Fruit fly (Drosophila melanogaster) whole organism, embryonic: ENCODE measurements around the gene nAChRalpha3.

Experiments used
- ATbp ChIP-seq: fragments of 200-800 bp; sonication (Bioruptor generic); optimal IDR thresholded peaks from 2 replicates; lab custom pipeline; 2017; ENCODE audit warnings: missing biosample characterization, mild to moderate bottlenecking, missing genetic modification characterization, missing genetic modification reagents
- Abd-B ChIP-seq: fragments of 200-800 bp; sonication (Bioruptor generic); optimal IDR thresholded peaks from 2 replicates; lab custom pipeline; 2018; ENCODE audit warnings: missing biosample characterization, mild to moderate bottlenecking, missing genetic modification characterization, moderate library complexity
- Bgb ChIP-seq: fragments of 200-800 bp; sonication (Bioruptor generic); IDR thresholded peaks from 2 replicates; pipeline ENCODE4 v1.3.6; 2022; ENCODE audit warnings: missing biosample characterization, missing genetic modification characterization; ENCODE audit not compliant: partially characterized antibody
- CG10654 ChIP-seq: fragments of 200-800 bp; sonication (Bioruptor generic); optimal IDR thresholded peaks from 2 replicates; lab custom pipeline; 2016; ENCODE audit warnings: missing biosample characterization, missing genetic modification characterization
- CG1233 ChIP-seq: fragments of 200-800 bp; sonication (Bioruptor generic); optimal IDR thresholded peaks from 4 replicates; lab custom pipeline; 2018; ENCODE audit warnings: missing biosample characterization, mild to moderate bottlenecking, missing genetic modification characterization
- CG13287 ChIP-seq: fragments of 200-800 bp; sonication (Bioruptor generic); IDR thresholded peaks from 2 replicates; pipeline ENCODE4 v1.3.6; 2022; ENCODE audit warnings: missing biosample characterization, missing genetic modification characterization; ENCODE audit not compliant: partially characterized antibody
- CG14710 ChIP-seq: fragments of 200-800 bp; sonication (Bioruptor generic); optimal IDR thresholded peaks from 3 replicates; lab custom pipeline; 2019; ENCODE audit warnings: missing biosample characterization, mild to moderate bottlenecking, missing genetic modification characterization, moderate library complexity
- CG15479 ChIP-seq: fragments of 200-800 bp; sonication (Bioruptor generic); optimal IDR thresholded peaks from 3 replicates; lab custom pipeline; 2019; ENCODE audit warnings: missing biosample characterization, mild to moderate bottlenecking, missing genetic modification characterization, moderate library complexity
- CG17385 ChIP-seq: fragments of 200-800 bp; sonication (Bioruptor generic); optimal IDR thresholded peaks from 3 replicates; lab custom pipeline; 2018; ENCODE audit warnings: missing biosample characterization, mild to moderate bottlenecking, missing genetic modification characterization
- CG17802 ChIP-seq: fragments of 200-800 bp; sonication (Bioruptor generic); optimal IDR thresholded peaks from 2 replicates; lab custom pipeline; 2018; ENCODE audit warnings: missing biosample characterization, mild to moderate bottlenecking, missing genetic modification characterization, moderate library complexity
- CG32532 ChIP-seq: fragments of 200-800 bp; sonication (Bioruptor generic); IDR thresholded peaks from 2 replicates; pipeline ENCODE4 v1.3.6; 2022; ENCODE audit warnings: missing biosample characterization, missing genetic modification characterization
- CG33557 ChIP-seq: fragments of 200-800 bp; sonication (Bioruptor generic); optimal IDR thresholded peaks from 2 replicates; lab custom pipeline; 2019; ENCODE audit warnings: missing biosample characterization, mild to moderate bottlenecking, missing genetic modification characterization, moderate library complexity
- CG34422 ChIP-seq: fragments of 200-800 bp; sonication (Bioruptor generic); IDR thresholded peaks from 3 replicates; pipeline ENCODE4 v1.3.6; 2022; ENCODE audit warnings: missing biosample characterization, missing genetic modification characterization
- CG4854 ChIP-seq: fragments of 200-800 bp; sonication (Bioruptor generic); optimal IDR thresholded peaks from 2 replicates; lab custom pipeline; 2016; ENCODE audit warnings: missing biosample characterization, missing genetic modification characterization, inconsistent platforms
- CG6683 ChIP-seq: fragments of 200-800 bp; sonication (Bioruptor generic); optimal IDR thresholded peaks from 2 replicates; lab custom pipeline; 2017; ENCODE audit warnings: missing biosample characterization, mild to moderate bottlenecking, missing genetic modification characterization, missing genetic modification reagents
- CG6854 ChIP-seq: fragments of 200-800 bp; sonication (Bioruptor generic); optimal IDR thresholded peaks from 3 replicates; lab custom pipeline; 2017; ENCODE audit warnings: missing biosample characterization, mild to moderate bottlenecking, missing genetic modification characterization
- CG8478 ChIP-seq: fragments of >200 bp; optimal IDR thresholded peaks from 2 replicates; lab custom pipeline; 2018
- CG8924 ChIP-seq: fragments of 200-800 bp; optimal IDR thresholded peaks from 3 replicates; lab custom pipeline; 2019; ENCODE audit warnings: missing biosample characterization, mild to moderate bottlenecking, missing genetic modification characterization, moderate library complexity
- CG9609 ChIP-seq: fragments of 200-800 bp; sonication (Bioruptor generic); optimal IDR thresholded peaks from 3 replicates; lab custom pipeline; 2016; ENCODE audit warnings: missing biosample characterization, missing genetic modification characterization
- CHES-1-like ChIP-seq: fragments of 200-800 bp; sonication (Bioruptor generic); optimal IDR thresholded peaks from 2 replicates; lab custom pipeline; 2016; ENCODE audit warnings: missing biosample characterization, missing genetic modification characterization
- Chrac-16 ChIP-seq: fragments of 200-800 bp; sonication (Bioruptor generic); optimal IDR thresholded peaks from 3 replicates; lab custom pipeline; 2016; ENCODE audit warnings: missing biosample characterization, missing genetic modification characterization
- Dll ChIP-seq: fragments of 200-800 bp; sonication (Bioruptor generic); IDR thresholded peaks from 4 replicates; pipeline ENCODE4 v1.3.6; 2022; ENCODE audit warnings: missing biosample characterization, missing genetic modification characterization; ENCODE audit not compliant: partially characterized antibody
- Dp ChIP-seq: fragments of 200-800 bp; sonication (Bioruptor generic); optimal IDR thresholded peaks from 2 replicates; lab custom pipeline; 2018; ENCODE audit warnings: missing biosample characterization, mild to moderate bottlenecking, missing genetic modification characterization, moderate library complexity
- Drgx ChIP-seq: fragments of 200-800 bp; sonication (Bioruptor generic); IDR thresholded peaks from 2 replicates; pipeline ENCODE4 v1.3.6; 2022; ENCODE audit warnings: missing biosample characterization, missing genetic modification characterization
- E2f2 ChIP-seq: fragments of 200-800 bp; sonication (Bioruptor generic); IDR thresholded peaks from 2 replicates; pipeline ENCODE4 v1.3.6; 2022; ENCODE audit warnings: missing biosample characterization, missing genetic modification characterization
- Elba2 ChIP-seq: fragments of 200-800 bp; sonication (Bioruptor generic); optimal IDR thresholded peaks from 3 replicates; lab custom pipeline; 2016; ENCODE audit warnings: missing biosample characterization, missing genetic modification characterization
- HLH4C ChIP-seq: fragments of 200-800 bp; sonication (Bioruptor generic); IDR thresholded peaks from 3 replicates; pipeline ENCODE4 v1.3.6; 2022; ENCODE audit warnings: missing biosample characterization, missing genetic modification characterization; ENCODE audit not compliant: partially characterized antibody
- MESR4 ChIP-seq: fragments of 200-800 bp; sonication (Bioruptor generic); optimal IDR thresholded peaks from 2 replicates; lab custom pipeline; 2018; ENCODE audit warnings: missing biosample characterization, mild to moderate bottlenecking, missing genetic modification characterization, moderate library complexity
- Med ChIP-seq: fragments of 200-800 bp; sonication (Bioruptor generic); peaks from one replicate; lab custom pipeline; 2016; ENCODE audit warnings: missing biosample characterization, missing genetic modification characterization, mild to moderate bottlenecking, inconsistent platforms, moderate library complexity
- Pdp1 ChIP-seq, 2 experiments: fragments of 200-800 bp; sonication (Bioruptor generic); optimal IDR thresholded peaks; 3 replicates each; lab custom pipeline; 2016; ENCODE audit warnings: missing biosample characterization in 2 of 2, missing genetic modification characterization in 2 of 2, mild to moderate bottlenecking in 1 of 2, moderate library complexity in 1 of 2
- Rx ChIP-seq: fragments of 200-800 bp; sonication (Bioruptor generic); IDR thresholded peaks from 2 replicates; pipeline ENCODE4 v1.3.6; 2022; ENCODE audit warnings: missing biosample characterization, missing genetic modification characterization
- Sin3A ChIP-seq: fragments of >200 bp; optimal IDR thresholded peaks from 2 replicates; lab custom pipeline; 2018
- Sry-δ ChIP-seq: fragments of 200-800 bp; sonication (Bioruptor generic); optimal IDR thresholded peaks from 2 replicates; lab custom pipeline; 2016; ENCODE audit warnings: missing biosample characterization, missing genetic modification characterization
- YL-1 ChIP-seq: fragments of 200-800 bp; sonication (Bioruptor generic); optimal IDR thresholded peaks from 3 replicates; lab custom pipeline; 2017; ENCODE audit warnings: missing biosample characterization, mild to moderate bottlenecking, missing genetic modification characterization
- ap ChIP-seq: fragments of 200-800 bp; sonication (Bioruptor generic); IDR thresholded peaks from 2 replicates; pipeline ENCODE4 v1.3.6; 2022; ENCODE audit warnings: missing biosample characterization, missing genetic modification characterization
- cato ChIP-seq: fragments of 200-800 bp; sonication (Bioruptor generic); optimal IDR thresholded peaks from 2 replicates; lab custom pipeline; 2016; ENCODE audit warnings: missing biosample characterization, missing genetic modification characterization, borderline replicate concordance
- cg ChIP-seq: fragments of 200-800 bp; sonication (Bioruptor generic); optimal IDR thresholded peaks from 3 replicates; lab custom pipeline; 2019; ENCODE audit warnings: missing biosample characterization, mild to moderate bottlenecking, missing genetic modification characterization, moderate library complexity
- danr ChIP-seq: fragments of 200-800 bp; sonication (Bioruptor generic); IDR thresholded peaks from 2 replicates; pipeline ENCODE4 v1.3.6; 2022; ENCODE audit warnings: missing biosample characterization, missing genetic modification characterization
- dm ChIP-seq: fragments of 200-800 bp; sonication (Bioruptor generic); optimal IDR thresholded peaks from 3 replicates; lab custom pipeline; 2016; ENCODE audit warnings: missing biosample characterization, missing genetic modification characterization
- dmrt11E ChIP-seq: fragments of 200-800 bp; sonication (Bioruptor generic); optimal IDR thresholded peaks from 3 replicates; lab custom pipeline; 2018; ENCODE audit warnings: missing biosample characterization, mild to moderate bottlenecking, missing genetic modification characterization, moderate library complexity
- dpn ChIP-seq, 2 experiments: fragments of 200-800 bp; sonication (Bioruptor generic); optimal IDR thresholded peaks; 3 replicates each; lab custom pipeline; 2016; ENCODE audit warnings: missing biosample characterization in 2 of 2, missing genetic modification characterization in 2 of 2
- ftz-f1 ChIP-seq: fragments of 200-800 bp; sonication (Bioruptor generic); optimal IDR thresholded peaks from 2 replicates; lab custom pipeline; 2016; ENCODE audit warnings: missing biosample characterization, missing genetic modification characterization
- grn ChIP-seq: fragments of 200-800 bp; sonication (Bioruptor generic); optimal IDR thresholded peaks from 3 replicates; lab custom pipeline; 2017; ENCODE audit warnings: missing biosample characterization, missing genetic modification characterization
- lola ChIP-seq, 3 experiments: fragments of >200 bp in 2 of 3; fragments of 200-800 bp in 1 of 3; sonication (Bioruptor generic) in 1 of 3; optimal IDR thresholded peaks; 2 replicates each; lab custom pipeline; 2017 to 2019; ENCODE audit warnings: missing biosample characterization in 3 of 3, missing genetic modification characterization in 3 of 3, mild to moderate bottlenecking in 1 of 3, moderate library complexity in 1 of 3
- mam ChIP-seq: fragments of 200-800 bp; sonication (Bioruptor generic); optimal IDR thresholded peaks from 3 replicates; lab custom pipeline; 2016; ENCODE audit warnings: missing biosample characterization, missing genetic modification characterization
- pzg ChIP-seq: fragments of 200-800 bp; sonication (Bioruptor generic); optimal IDR thresholded peaks from 3 replicates; lab custom pipeline; 2018; ENCODE audit warnings: missing biosample characterization, mild to moderate bottlenecking, missing genetic modification characterization, moderate library complexity
- so ChIP-seq: fragments of 200-800 bp; sonication (Bioruptor generic); IDR thresholded peaks from 3 replicates; pipeline ENCODE4 v1.3.6; 2022; ENCODE audit warnings: missing biosample characterization, missing genetic modification characterization

The nAChRalpha3 gene

dm6 chrX:8407124-8407775, 40.3 kb upstream of the nAChRalpha3 start, which contains the start of gene PIG-T (continued):
- no peak for TF ChIP-seq cato (GFP tag; lab: Kevin White, UChicago)
- TF ChIP-seq mam = no peak
- peak; percentile 82 for TF ChIP-seq pzg (GFP tag; lab: Kevin White, UChicago)
- TF ChIP-seq CG6683 = no peak
- TF ChIP-seq Sry-δ (GFP tag; lab: Kevin White, UChicago) = peak; percentile 78
- TF ChIP-seq CG13287 (GFP tag; lab: Robert Waterston, UW) = peak; percentile 44; the same call in 1 of the 2 replicates
- peak; percentile 48; the same call in 1 of the 2 replicates for TF ChIP-seq Bgb (GFP tag; lab: Robert Waterston, UW)
- no peak for TF ChIP-seq dmrt11E (tag; lab: Kevin White, UChicago)
- TF ChIP-seq CG33557 (GFP tag; lab: Kevin White, UChicago) = no peak
- TF ChIP-seq danr = no peak
- TF ChIP-seq Pdp1 (GFP tag; optimal IDR thresholded peaks at IDR 0.05; lab: Kevin White, UChicago) = peak in 1 of 2 experiments; percentile 66
- no peak for TF ChIP-seq HLH4C (GFP tag; lab: Robert Waterston, UW)
- TF ChIP-seq CHES-1-like (GFP tag; lab: Kevin White, UChicago) = peak; percentile 32
- peak; percentile 80 for TF ChIP-seq E2f2 (GFP tag; lab: Robert Waterston, UW)
- TF ChIP-seq CG4854 (GFP tag; lab: Kevin White, UChicago) = no peak
- TF ChIP-seq MESR4 (GFP tag; lab: Kevin White, UChicago) = peak; percentile 50
- TF ChIP-seq CG14710 (tag; lab: Kevin White, UChicago) = peak; percentile 9
- no peak for TF ChIP-seq grn (GFP tag; lab: Kevin White, UChicago)
- peak in 1 of 2 experiments; percentile 30 for TF ChIP-seq dpn (GFP tag; optimal IDR thresholded peaks at IDR 0.05; lab: Kevin White, UChicago)
- peak; percentile 74 for TF ChIP-seq Dp (GFP tag; lab: Kevin White, UChicago)
- no peak for TF ChIP-seq ap (GFP tag; lab: Robert Waterston, UW)
- TF ChIP-seq CG10654 (GFP tag; lab: Kevin White, UChicago) = no peak
- TF ChIP-seq CG9609 (GFP tag; lab: Kevin White, UChicago) = no peak

dm6 chrX:8399019-8399623, 32.2 kb upstream of the nAChRalpha3 start:
- TF ChIP-seq Abd-B (no peak), so (GFP tag; lab: Robert Waterston, UW) (no peak), YL-1 (GFP tag; lab: Kevin White, UChicago) (peak; percentile 33), dm (GFP tag; lab: Kevin White, UChicago) (no peak), pzg (GFP tag; lab: Kevin White, UChicago) (no peak), CG34422 (peak; percentile 46; the same call in 1 of the 3 replicates), cg (GFP tag; lab: Kevin White, UChicago) (peak; percentile 97), ftz-f1 (GFP tag; lab: Kevin White, UChicago) (no peak), Med (GFP tag; lab: Kevin White, UChicago) (peak; percentile 50), mam (no peak), MESR4 (GFP tag; lab: Kevin White, UChicago) (peak; percentile 49), CG17802 (no peak), Drgx (0 out of 2 replicates have a peak, but pooled peaks have one; percentile 30), CG8924 (tag; lab: Kevin White, UChicago) (no peak), ATbp (GFP tag; lab: Kevin White, UChicago) (no peak), Chrac-16 (no peak), CG33557 (GFP tag; lab: Kevin White, UChicago) (no peak), CG6854 (GFP tag; lab: Kevin White, UChicago) (no peak), CG1233 (GFP tag; lab: Kevin White, UChicago) (no peak), Sin3A (lab: Kevin White, UChicago) (no peak), Elba2 (GFP tag; lab: Kevin White, UChicago) (no peak), CG17385 (GFP tag; lab: Kevin White, UChicago) (peak; percentile 6), CG15479 (GFP tag; lab: Kevin White, UChicago) (peak; percentile 1), CG32532 (0 out of 2 replicates have a peak, but pooled peaks have one; percentile 10), CG8478 (lab: Kevin White, UChicago) (peak; percentile 50), Dll (GFP tag; lab: Robert Waterston, UW) (no peak), Rx (GFP tag; lab: Robert Waterston, UW) (no peak), lola (GFP tag; optimal IDR thresholded peaks at IDR 0.05; lab: Kevin White, UChicago) (no peak)
